Fruit fly (Drosophila melanogaster): Measurements from ENCODE around the gene CG31626.

Gene CG31626

dm6 chr2L:21237748-21238459, 1.4 kb upstream of the CG31626 start (continued):
- TF ChIP-seq Blimp-1 (GFP tag; optimal IDR thresholded peaks at IDR 0.05) (no peak), CG9727 (GFP tag; optimal IDR thresholded peaks at IDR 0.05) (no peak), oc (tag; optimal IDR thresholded peaks at IDR 0.05) (no peak), ken (GFP tag; IDR thresholded peaks at IDR 0.05) (no peak), CG8478 (optimal IDR thresholded peaks at IDR 0.05) (peak; percentile 13), pum (GFP tag; optimal IDR thresholded peaks at IDR 0.05) (no peak), hbn (GFP tag; IDR thresholded peaks at IDR 0.05; ENCODE audit: partially characterized antibody) (no peak), cg (GFP tag; optimal IDR thresholded peaks at IDR 0.05) (peak; percentile 83), CG2199 (GFP tag; IDR thresholded peaks at IDR 0.05) (no peak), CG3726 (GFP tag; IDR thresholded peaks at IDR 0.05) (no peak), shn (GFP tag; optimal IDR thresholded peaks at IDR 0.05) (no peak), Xrp1 (GFP tag; IDR thresholded peaks at IDR 0.05) (no peak), jing (GFP tag; optimal IDR thresholded peaks at IDR 0.05) (no peak), Nf-YC (tag; optimal IDR thresholded peaks at IDR 0.05) (peak; percentile 86), CG14860 (GFP tag; IDR thresholded peaks at IDR 0.05; ENCODE audit: partially characterized antibody) (no peak), D (optimal IDR thresholded peaks at IDR 0.05) (peak; percentile 64), D (GFP tag; optimal IDR thresholded peaks at IDR 0.05) (no peak), insv (GFP tag; optimal IDR thresholded peaks at IDR 0.05) (peak; percentile 8 to 93), CG10321 (GFP tag; IDR thresholded peaks at IDR 0.05) (no peak), CG43689 (GFP tag; IDR thresholded peaks at IDR 0.05) (no peak), Dip2 (GFP tag; IDR thresholded peaks at IDR 0.05) (no peak), nerfin-1 (tag; optimal IDR thresholded peaks at IDR 0.05) (no peak), Ssrp (tag; optimal IDR thresholded peaks at IDR 0.05) (no peak), repo (GFP tag; optimal IDR thresholded peaks at IDR 0.05) (no peak), Max (GFP tag; optimal IDR thresholded peaks at IDR 0.05) (no peak), chn (GFP tag; optimal IDR thresholded peaks at IDR 0.05) (no peak), CG7745 (tag; optimal IDR thresholded peaks at IDR 0.05) (peak; percentile 3), sna (GFP tag; IDR thresholded peaks at IDR 0.05; ENCODE audit: partially characterized antibody) (no peak), TFAM (GFP tag; optimal IDR thresholded peaks at IDR 0.05) (no peak), CG12155 (GFP tag; optimal IDR thresholded peaks at IDR 0.05) (no peak), disco-r (GFP tag; optimal IDR thresholded peaks at IDR 0.05) (no peak), ac (GFP tag; optimal IDR thresholded peaks at IDR 0.05) (no peak), gro (GFP tag; optimal IDR thresholded peaks at IDR 0.05) (no peak), bowl (GFP tag; IDR thresholded peaks at IDR 0.05) (no peak), Hr3 (GFP tag; optimal IDR thresholded peaks at IDR 0.05) (no peak), CG11247 (GFP tag; IDR thresholded peaks at IDR 0.05) (no peak), sug (tag; optimal IDR thresholded peaks at IDR 0.05) (no peak), fru (optimal IDR thresholded peaks at IDR 0.05) (no peak), Doc3 (GFP tag; IDR thresholded peaks at IDR 0.05; ENCODE audit: partially characterized antibody) (no peak), eve (GFP tag; optimal IDR thresholded peaks at IDR 0.05) (no peak), CG5180 (GFP tag; optimal IDR thresholded peaks at IDR 0.05) (peak; percentile 68), CG13296 (GFP tag; optimal IDR thresholded peaks at IDR 0.05) (no peak), dmrt99B (tag; optimal IDR thresholded peaks at IDR 0.05) (no peak), Trl (optimal IDR thresholded peaks at IDR 0.05) (peak; percentile 95 to 98), Trl (GFP tag; optimal IDR thresholded peaks at IDR 0.05) (peak; percentile 69), CG3163 (GFP tag; optimal IDR thresholded peaks at IDR 0.05) (peak; percentile 91), exex (tag; optimal IDR thresholded peaks at IDR 0.05) (no peak), Dll (GFP tag; IDR thresholded peaks at IDR 0.05; ENCODE audit: partially characterized antibody) (no peak), CG10274 (GFP tag; optimal IDR thresholded peaks at IDR 0.05) (no peak), dysf (GFP tag; IDR thresholded peaks at IDR 0.05) (no peak), CG18619 (GFP tag; optimal IDR thresholded peaks at IDR 0.05) (no peak), sens-2 (GFP tag; IDR thresholded peaks at IDR 0.05) (no peak)

Measured in whole organism, embryonic.